Worm (Caenorhabditis elegans) whole organism, early embryonic: ENCODE results near the gene K07G6.1.

Experiments used
- B0310.2 ChIP-seq: sonication (generic microtip); optimal IDR thresholded peaks from 2 replicates; lab custom pipeline; 2016; ENCODE audit warnings: mild to moderate bottlenecking, missing genetic modification characterization, missing compliant biosample characterization
- F13C5.2 ChIP-seq: sonication (generic microtip); optimal IDR thresholded peaks from 2 replicates; lab custom pipeline; 2017; ENCODE audit warnings: mild to moderate bottlenecking, missing genetic modification characterization, inconsistent platforms, missing compliant biosample characterization
- aly-1 ChIP-seq: sonication (generic microtip); optimal IDR thresholded peaks from 2 replicates; lab custom pipeline; 2016; ENCODE audit warnings: missing genetic modification characterization, missing compliant biosample characterization
- ama-1 ChIP-seq: fragments of 150-350 bp; optimal IDR thresholded peaks from 2 replicates; lab custom pipeline; 2014
- ceh-13 ChIP-seq: fragments of 200-800 bp; sonication (Bioruptor generic); optimal IDR thresholded peaks from 2 replicates; lab custom pipeline; 2018; ENCODE audit warnings: mild to moderate bottlenecking, missing genetic modification characterization, missing compliant biosample characterization
- ets-7 ChIP-seq: sonication (generic microtip); optimal IDR thresholded peaks from 2 replicates; lab custom pipeline; 2016; ENCODE audit warnings: missing genotype, missing genetic modification characterization, missing compliant biosample characterization
- flt-1 ChIP-seq: fragments of 200-800 bp; sonication (Bioruptor generic); IDR thresholded peaks from 2 replicates; pipeline ENCODE4 v1.3.6; 2022; ENCODE audit warnings: missing genetic modification characterization, missing compliant biosample characterization
- hmbx-1 ChIP-seq: sonication (generic microtip); optimal IDR thresholded peaks from 2 replicates; lab custom pipeline; 2016; ENCODE audit warnings: mild to moderate bottlenecking, missing genetic modification characterization, missing compliant biosample characterization
- pes-1 ChIP-seq: fragments of 200-800 bp; sonication (Bioruptor generic); IDR thresholded peaks from 2 replicates; pipeline ENCODE4 v1.3.6; 2022; ENCODE audit warnings: missing genetic modification reagents, missing genetic modification characterization, missing compliant biosample characterization
- scrt-1 ChIP-seq: fragments of 200-800 bp; sonication (Bioruptor generic); IDR thresholded peaks from 2 replicates; pipeline ENCODE4 v1.3.6; 2022; ENCODE audit warnings: missing genetic modification characterization, missing compliant biosample characterization
- sea-1 ChIP-seq: fragments of 200-800 bp; sonication (Bioruptor generic); conservative IDR thresholded peaks from 2 replicates; pipeline ENCODE4 v1.3.6; 2022; ENCODE audit warnings: missing genetic modification characterization, missing compliant biosample characterization
- tbx-11 ChIP-seq: fragments of 200-800 bp; sonication (Bioruptor generic); IDR thresholded peaks from 2 replicates; pipeline ENCODE4 v1.3.6; 2022; ENCODE audit warnings: missing genetic modification characterization, missing compliant biosample characterization
- tra-4 ChIP-seq: sonication (generic microtip); optimal IDR thresholded peaks from 2 replicates; lab custom pipeline; 2017; ENCODE audit warnings: missing genetic modification characterization, missing compliant biosample characterization

DNA sequence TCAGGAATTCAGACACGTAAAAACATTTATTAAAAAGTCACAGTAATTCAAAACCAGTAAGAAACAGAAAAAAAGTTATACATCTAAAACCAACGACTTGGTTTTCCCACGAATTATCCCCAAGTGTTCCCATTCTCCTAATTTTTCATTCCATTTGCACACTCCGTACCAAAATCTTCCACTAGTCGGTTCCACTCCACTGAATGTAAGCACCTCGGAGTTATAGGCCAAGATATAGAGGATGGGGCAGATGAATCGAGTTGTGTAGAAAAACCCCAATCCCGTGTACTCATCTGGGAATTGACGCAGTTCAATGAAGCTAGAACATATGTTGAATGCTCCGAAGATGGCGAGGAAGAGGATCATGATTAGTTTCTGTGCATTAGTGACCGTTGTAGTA is 45.9 kb downstream of the K07G6.1 start:
- TF ChIP-seq ama-1 (no peak), flt-1 (GFP tag; lab: Robert Waterston, UW) (no peak), aly-1 (no peak), tbx-11 (no peak), B0310.2 (tag; lab: Kevin White, UChicago) (no peak), pes-1 (no peak), ets-7 (tag; lab: Kevin White, UChicago) (no peak), F13C5.2 (tag; lab: Kevin White, UChicago) (no peak), tra-4 (no peak), sea-1 (no peak), ceh-13 (GFP tag; lab: Kevin White, UChicago) (no peak), scrt-1 (GFP tag; lab: Robert Waterston, UW) (no peak), hmbx-1 (tag; lab: Kevin White, UChicago) (no peak)
